Worm (Caenorhabditis elegans) whole organism, young adult: ENCODE results near the gene ugt-19.

Experiments
- B0019.2 ChIP-seq: fragments of 200-800 bp; sonication (Bioruptor generic); conservative IDR thresholded peaks from 2 replicates; pipeline ENCODE4 v1.3.6; 2022; ENCODE audit warnings: missing genetic modification reagents, missing genetic modification characterization, missing compliant biosample characterization
- C17E4.6 ChIP-seq: fragments of 200-800 bp; sonication (Bioruptor generic); IDR thresholded peaks from 2 replicates; pipeline ENCODE4 v1.3.6; 2022; ENCODE audit warnings: missing genetic modification reagents, missing genetic modification characterization, missing compliant biosample characterization
- F10E7.11 ChIP-seq: sonication (generic microtip); optimal IDR thresholded peaks from 2 replicates; lab custom pipeline; 2017; ENCODE audit warnings: mild to moderate bottlenecking, missing genetic modification characterization, moderate library complexity, missing compliant biosample characterization
- F37B4.10 ChIP-seq: fragments of 200-800 bp; sonication (Bioruptor generic); IDR thresholded peaks from 2 replicates; pipeline ENCODE4 v1.3.6; 2022; ENCODE audit warnings: missing genetic modification characterization, missing compliant biosample characterization
- F39B2.1 ChIP-seq: fragments of 200-800 bp; sonication (Bioruptor generic); IDR thresholded peaks from 2 replicates; pipeline ENCODE4 v1.3.6; 2022; ENCODE audit warnings: missing genetic modification reagents, missing genetic modification characterization, missing compliant biosample characterization
- F55B11.4 ChIP-seq: sonication (generic microtip); optimal IDR thresholded peaks from 2 replicates; lab custom pipeline; 2016; ENCODE audit warnings: missing compliant biosample characterization, missing genetic modification characterization, borderline replicate concordance; ENCODE audit not compliant: insufficient read depth
- F57A8.1 ChIP-seq: fragments of 200-800 bp; sonication (Bioruptor generic); optimal IDR thresholded peaks from 2 replicates; lab custom pipeline; 2018; ENCODE audit warnings: mild to moderate bottlenecking, missing genetic modification characterization, moderate library complexity, missing compliant biosample characterization
- Y53F4B.3 ChIP-seq: fragments of 200-800 bp; sonication (Bioruptor generic); IDR thresholded peaks from 2 replicates; pipeline ENCODE4 v1.3.6; 2022; ENCODE audit warnings: missing genetic modification reagents, missing genetic modification characterization, missing compliant biosample characterization
- Y79H2A.3 ChIP-seq: fragments of 200-800 bp; sonication (Bioruptor generic); conservative IDR thresholded peaks from 2 replicates; pipeline ENCODE4 v1.3.6; 2022; ENCODE audit warnings: missing genetic modification reagents, missing genetic modification characterization, missing compliant biosample characterization
- ama-1 ChIP-seq, 3 experiments: fragments of 150-350 bp in 1 of 3; sonication (generic microtip) in 2 of 3; optimal IDR thresholded peaks; 2 replicates each; lab custom pipeline; 2014 to 2018; ENCODE audit warnings: missing biosample characterization in 2 of 3, missing genetic modification characterization in 2 of 3, missing genetic modification reagents in 2 of 3
- attf-6 ChIP-seq: fragments of 200-800 bp; sonication (Bioruptor generic); IDR thresholded peaks from 2 replicates; pipeline ENCODE4 v1.3.6; 2022; ENCODE audit warnings: missing genetic modification reagents, missing genetic modification characterization, missing compliant biosample characterization
- cebp-1 ChIP-seq, 2 experiments: fragments of 200-800 bp in 1 of 2; sonication (Bioruptor generic) in 1 of 2; sonication (generic microtip) in 1 of 2; IDR thresholded peaks in 1 of 2; optimal IDR thresholded peaks in 1 of 2; 2 replicates each; pipeline versions ENCODE4 v1.3.6 to Lab custom; 2017 to 2022; ENCODE audit warnings: missing compliant biosample characterization in 2 of 2, missing genetic modification characterization in 2 of 2, mild to moderate bottlenecking in 1 of 2, missing genetic modification reagents in 1 of 2, moderate library complexity in 1 of 2
- cebp-2 ChIP-seq: fragments of 200-800 bp; sonication (Bioruptor generic); IDR thresholded peaks from 2 replicates; pipeline ENCODE4 v1.3.6; 2022; ENCODE audit warnings: missing genetic modification characterization, missing compliant biosample characterization
- ceh-100 ChIP-seq: fragments of 200-800 bp; sonication (Bioruptor generic); IDR thresholded peaks from 2 replicates; pipeline ENCODE4 v1.3.6; 2022; ENCODE audit warnings: missing genetic modification reagents, missing genetic modification characterization, missing compliant biosample characterization
- ceh-27 ChIP-seq: fragments of 200-800 bp; sonication (Bioruptor generic); optimal IDR thresholded peaks from 2 replicates; lab custom pipeline; 2018; ENCODE audit warnings: mild to moderate bottlenecking, missing genetic modification characterization, moderate library complexity, missing compliant biosample characterization
- ceh-58 ChIP-seq: fragments of 200-800 bp; sonication (Bioruptor generic); IDR thresholded peaks from 2 replicates; pipeline ENCODE4 v1.3.6; 2022; ENCODE audit warnings: missing genetic modification characterization, missing compliant biosample characterization
- egl-18 ChIP-seq: fragments of 200-800 bp; sonication (Bioruptor generic); IDR thresholded peaks from 2 replicates; pipeline ENCODE4 v1.3.6; 2022; ENCODE audit warnings: missing genetic modification reagents, missing genetic modification characterization, missing compliant biosample characterization
- ets-4 ChIP-seq: fragments of 200-800 bp; sonication (Bioruptor generic); optimal IDR thresholded peaks from 2 replicates; lab custom pipeline; 2018; ENCODE audit warnings: mild to moderate bottlenecking, missing genetic modification characterization, missing compliant biosample characterization
- hlh-12 ChIP-seq: sonication (generic microtip); optimal IDR thresholded peaks from 2 replicates; lab custom pipeline; 2016; ENCODE audit warnings: missing genetic modification characterization, missing compliant biosample characterization
- let-607 ChIP-seq, 2 experiments: fragments of 200-800 bp in 1 of 2; sonication (Bioruptor generic) in 1 of 2; sonication (generic microtip) in 1 of 2; optimal IDR thresholded peaks; 2 replicates each; lab custom pipeline; 2016 to 2018; ENCODE audit warnings: mild to moderate bottlenecking in 2 of 2, missing compliant biosample characterization in 2 of 2, missing genetic modification characterization in 2 of 2, moderate library complexity in 2 of 2, missing genotype in 1 of 2
- lin-35 ChIP-seq, 3 experiments: fragments of 150-350 bp in 2 of 3; sonication (generic microtip) in 1 of 3; optimal IDR thresholded peaks; 2 replicates each; lab custom pipeline; 2014 to 2018; ENCODE audit warnings: missing biosample characterization in 3 of 3, missing genetic modification characterization in 3 of 3, missing genetic modification reagents in 3 of 3
- lsl-1 ChIP-seq: fragments of 200-800 bp; sonication (Bioruptor generic); optimal IDR thresholded peaks from 2 replicates; lab custom pipeline; 2018; ENCODE audit warnings: mild to moderate bottlenecking, missing genetic modification characterization, moderate library complexity, missing compliant biosample characterization
- lsy-27 ChIP-seq: sonication (generic microtip); optimal IDR thresholded peaks from 2 replicates; lab custom pipeline; 2017; ENCODE audit warnings: missing genetic modification characterization, mild to moderate bottlenecking, missing compliant biosample characterization, antibody characterized with exemption, missing genotype, borderline replicate concordance; ENCODE audit not compliant: insufficient read depth
- madf-10 ChIP-seq: sonication (generic microtip); optimal IDR thresholded peaks from 2 replicates; lab custom pipeline; 2016; ENCODE audit warnings: mild to moderate bottlenecking, missing genetic modification characterization, missing compliant biosample characterization
- madf-3 ChIP-seq: fragments of 200-800 bp; sonication (Bioruptor generic); IDR thresholded peaks from 2 replicates; pipeline ENCODE4 v1.3.6; 2022; ENCODE audit warnings: missing genetic modification reagents, missing genetic modification characterization, missing compliant biosample characterization
- madf-6 ChIP-seq: fragments of 200-800 bp; sonication (Bioruptor generic); IDR thresholded peaks from 2 replicates; pipeline ENCODE4 v1.3.6; 2022; ENCODE audit warnings: missing genetic modification reagents, missing genetic modification characterization, missing compliant biosample characterization
- madf-8 ChIP-seq: fragments of 200-800 bp; sonication (Bioruptor generic); conservative IDR thresholded peaks from 2 replicates; pipeline ENCODE4 v1.3.6; 2022; ENCODE audit warnings: missing genetic modification reagents, missing genetic modification characterization, missing compliant biosample characterization
- mcd-1 ChIP-seq: fragments of 200-800 bp; sonication (Bioruptor generic); IDR thresholded peaks from 2 replicates; pipeline ENCODE4 v1.3.6; 2022; ENCODE audit warnings: missing genetic modification reagents, missing genetic modification characterization, missing compliant biosample characterization
- mes-4 ChIP-seq: sonication (generic microtip); optimal IDR thresholded peaks from 2 replicates; lab custom pipeline; 2016; ENCODE audit warnings: missing genotype, missing genetic modification characterization, missing compliant biosample characterization
- nhr-80 ChIP-seq: sonication (generic microtip); optimal IDR thresholded peaks from 2 replicates; lab custom pipeline; 2016; ENCODE audit warnings: missing genetic modification characterization, missing compliant biosample characterization
- nhr-90 ChIP-seq: sonication (generic microtip); optimal IDR thresholded peaks from 2 replicates; lab custom pipeline; 2016; ENCODE audit warnings: missing genotype, mild to moderate bottlenecking, missing genetic modification characterization, missing compliant biosample characterization
- pbrm-1 ChIP-seq: fragments of 200-800 bp; sonication (Bioruptor generic); IDR thresholded peaks from 2 replicates; pipeline ENCODE4 v1.3.6; 2022; ENCODE audit warnings: missing genetic modification reagents, missing genetic modification characterization, missing compliant biosample characterization
- rcor-1 ChIP-seq: fragments of 200-800 bp; sonication (Bioruptor generic); IDR thresholded peaks from 2 replicates; pipeline ENCODE4 v1.3.6; 2022; ENCODE audit warnings: missing genetic modification reagents, missing genetic modification characterization, missing compliant biosample characterization
- repo-1 ChIP-seq: sonication (generic microtip); optimal IDR thresholded peaks from 2 replicates; lab custom pipeline; 2017; ENCODE audit warnings: mild to moderate bottlenecking, missing genetic modification characterization, missing compliant biosample characterization
- rpc-1 ChIP-seq, 2 experiments: fragments of 150-350 bp in 1 of 2; sonication (generic microtip) in 1 of 2; optimal IDR thresholded peaks; 2 replicates each; lab custom pipeline; 2014 to 2018; ENCODE audit warnings: missing biosample characterization in 1 of 2, missing genetic modification characterization in 1 of 2, missing genetic modification reagents in 1 of 2, missing genotype in 1 of 2
- sea-2 ChIP-seq: fragments of 200-800 bp; sonication (Bioruptor generic); IDR thresholded peaks from 2 replicates; pipeline ENCODE4 v1.3.6; 2022; ENCODE audit warnings: missing genetic modification characterization, missing compliant biosample characterization
- snpc-1.1 ChIP-seq: sonication (generic microtip); optimal IDR thresholded peaks from 2 replicates; lab custom pipeline; 2017; ENCODE audit warnings: missing genetic modification characterization, mild to moderate bottlenecking, missing compliant biosample characterization, antibody characterized with exemption, moderate library complexity, missing genotype, missing genetic modification reagents; ENCODE audit not compliant: insufficient read depth
- tbx-9 ChIP-seq: sonication (generic microtip); optimal IDR thresholded peaks from 2 replicates; lab custom pipeline; 2016; ENCODE audit warnings: borderline replicate concordance, missing genetic modification characterization, inconsistent platforms, missing compliant biosample characterization
- unc-130 ChIP-seq: sonication (generic microtip); optimal IDR thresholded peaks from 2 replicates; lab custom pipeline; 2016; ENCODE audit warnings: missing genetic modification reagents, missing genetic modification characterization, missing compliant biosample characterization
- zim-3 ChIP-seq: sonication (generic microtip); optimal IDR thresholded peaks from 2 replicates; lab custom pipeline; 2017; ENCODE audit warnings: mild to moderate bottlenecking, missing genetic modification characterization, moderate library complexity, missing compliant biosample characterization
- ztf-18 ChIP-seq: sonication (generic microtip); optimal IDR thresholded peaks from 2 replicates; lab custom pipeline; 2016; ENCODE audit warnings: missing genotype, mild to moderate bottlenecking, missing genetic modification characterization, missing compliant biosample characterization
- ztf-6 ChIP-seq: fragments of 200-800 bp; sonication (Bioruptor generic); IDR thresholded peaks from 2 replicates; pipeline ENCODE4 v1.3.6; 2022; ENCODE audit warnings: missing genetic modification reagents, missing genetic modification characterization, missing compliant biosample characterization

ugt-19 gene

DNA sequence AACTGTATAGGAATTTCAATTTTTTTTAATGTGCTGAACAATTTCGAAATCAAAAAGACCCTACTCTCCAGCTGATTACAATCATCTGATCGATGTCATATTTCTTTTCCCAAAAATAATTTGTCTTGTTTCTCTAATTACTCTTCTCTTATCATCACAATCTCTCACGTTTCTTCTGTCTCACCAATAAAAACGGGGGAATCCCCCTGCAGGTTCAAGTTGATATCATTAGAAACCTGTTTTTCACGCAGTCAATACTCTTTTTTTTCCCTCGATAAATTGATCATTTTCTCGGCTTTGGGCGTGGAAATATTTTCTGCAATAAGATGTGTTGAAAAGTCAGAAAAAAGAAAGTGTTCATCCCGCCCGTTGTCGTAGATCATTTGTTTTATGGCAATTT lies 20.0 kb upstream of the ugt-19 start (continued):
- TF ChIP-seq pbrm-1 (no peak), mcd-1 (GFP tag; lab: Robert Waterston, UW) (no peak), Y79H2A.3 (GFP tag; lab: Robert Waterston, UW) (no peak), C17E4.6 (no peak), sea-2 (GFP tag; lab: Robert Waterston, UW) (no peak), cebp-1 (GFP tag; IDR thresholded peaks at IDR 0.05; lab: Robert Waterston, UW) (peak; percentile 50; the same call in 1 of the 2 replicates), cebp-1 (tag; optimal IDR thresholded peaks at IDR 0.05; lab: Kevin White, UChicago) (peak; percentile 74), ceh-100 (GFP tag; lab: Robert Waterston, UW) (no peak)

DNA sequence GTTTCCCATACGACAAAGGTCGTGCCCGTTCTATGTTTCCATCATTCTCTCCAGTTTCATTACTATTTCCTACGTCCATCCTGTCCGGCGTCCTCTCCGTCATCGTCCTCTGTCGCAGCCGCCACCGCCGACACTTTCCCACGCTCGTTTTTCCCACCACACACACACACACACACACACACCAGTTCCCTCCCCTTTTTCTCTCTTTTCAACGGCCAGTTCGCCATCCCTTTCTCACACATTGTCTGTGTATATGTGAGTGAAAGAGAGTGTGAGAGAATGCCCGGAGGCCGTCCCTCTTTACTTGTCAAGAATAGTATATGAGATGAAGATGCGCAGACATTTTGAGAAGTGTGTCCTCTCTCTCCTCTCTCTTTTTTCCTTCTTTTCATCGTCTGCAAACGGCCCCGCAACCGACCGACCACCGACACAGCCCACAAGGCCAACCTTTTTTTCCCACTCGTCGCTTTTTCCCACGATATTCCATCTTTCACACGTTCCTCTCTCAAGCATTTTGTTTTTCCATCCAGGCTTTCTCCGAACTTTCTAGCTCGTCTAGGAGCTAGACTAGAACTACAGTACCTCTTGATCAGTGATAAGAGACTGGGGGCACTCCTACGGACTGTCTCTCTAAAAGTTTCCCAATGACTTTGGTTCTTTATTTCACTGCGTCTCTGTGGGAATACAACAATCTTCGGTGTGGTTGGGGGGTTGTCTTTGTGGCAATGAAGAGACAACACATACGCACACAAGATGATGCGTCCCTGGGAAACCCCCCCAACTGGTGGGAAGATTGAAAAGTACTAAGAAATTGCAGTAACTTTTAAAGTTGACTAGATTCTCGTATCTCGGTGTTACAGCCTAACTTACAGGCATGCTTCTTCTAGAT lies 17.5 kb upstream of the ugt-19 start:
- TF ChIP-seq let-607 (tag; optimal IDR thresholded peaks at IDR 0.05; lab: Kevin White, UChicago) (peak; percentile 1 to 35), rpc-1 (optimal IDR thresholded peaks at IDR 0.05; lab: Kevin White, UChicago) (no peak), rpc-1 (tag; optimal IDR thresholded peaks at IDR 0.05; lab: Kevin White, UChicago) (no peak), ceh-27 (GFP tag; lab: Kevin White, UChicago) (peak; percentile 81), B0019.2 (no peak), ceh-58 (GFP tag; lab: Robert Waterston, UW) (no peak), attf-6 (GFP tag; lab: Robert Waterston, UW) (no peak), F57A8.1 (GFP tag; lab: Kevin White, UChicago) (no peak), F37B4.10 (GFP tag; lab: Robert Waterston, UW) (no peak), mes-4 (no peak), madf-10 (tag; lab: Kevin White, UChicago) (peak; percentile 32), repo-1 (tag; lab: Kevin White, UChicago) (no peak), rcor-1 (GFP tag; lab: Robert Waterston, UW) (0 out of 2 replicates have a peak, but pooled peaks have one; percentile 35), madf-6 (GFP tag; lab: Robert Waterston, UW) (no peak), mcd-1 (GFP tag; lab: Robert Waterston, UW) (peak; percentile 37), zim-3 (tag; lab: Kevin White, UChicago) (no peak), snpc-1.1 (tag; lab: Kevin White, UChicago) (no peak), Y53F4B.3 (GFP tag; lab: Robert Waterston, UW) (no peak), ets-4 (GFP tag; lab: Kevin White, UChicago) (peak; percentile 91), tbx-9 (tag; lab: Kevin White, UChicago) (no peak), lsl-1 (GFP tag; lab: Kevin White, UChicago) (no peak), F39B2.1 (GFP tag; lab: Robert Waterston, UW) (no peak), nhr-90 (tag; lab: Kevin White, UChicago) (peak; percentile 53), egl-18 (no peak), nhr-80 (peak; percentile 97), lsy-27 (tag; lab: Kevin White, UChicago) (no peak), madf-3 (GFP tag; lab: Robert Waterston, UW) (no peak), ama-1 (optimal IDR thresholded peaks at IDR 0.05; lab: Kevin White, UChicago) (no peak), ama-1 (GFP tag; optimal IDR thresholded peaks at IDR 0.05; lab: Kevin White, UChicago) (no peak), cebp-1 (GFP tag; IDR thresholded peaks at IDR 0.05; lab: Robert Waterston, UW) (peak; percentile 63; the same call in 1 of the 2 replicates), cebp-1 (tag; optimal IDR thresholded peaks at IDR 0.05; lab: Kevin White, UChicago) (peak; percentile 73), lin-35 (GFP tag; optimal IDR thresholded peaks at IDR 0.05; lab: Kevin White, UChicago) (peak in 1 of 3 experiments; percentile 21), cebp-2 (GFP tag; lab: Robert Waterston, UW) (no peak), ztf-6 (GFP tag; lab: Robert Waterston, UW) (no peak), ztf-18 (tag; lab: Kevin White, UChicago) (peak; percentile 16), C17E4.6 (no peak), hlh-12 (tag; lab: Kevin White, UChicago) (no peak), F55B11.4 (tag; lab: Kevin White, UChicago) (no peak), unc-130 (GFP tag; lab: Kevin White, UChicago) (no peak), F10E7.11 (tag; lab: Kevin White, UChicago) (no peak), madf-8 (GFP tag; lab: Robert Waterston, UW) (no peak)
